Worm (Caenorhabditis elegans) whole organism, young adult: ENCODE data around the gene F02E11.7.
A peak's percentile ranks its signal among the peaks of the same experiment; 100 is the strongest.

ENCODE experiments used
- B0336.3 ChIP-seq: fragments of 200-800 bp; sonication (Bioruptor generic); IDR thresholded peaks from 2 replicates; pipeline ENCODE4 v1.3.6; 2022; ENCODE audit warnings: missing genetic modification characterization, missing compliant biosample characterization
- C17E4.6 ChIP-seq: fragments of 200-800 bp; sonication (Bioruptor generic); IDR thresholded peaks from 2 replicates; pipeline ENCODE4 v1.3.6; 2022; ENCODE audit warnings: missing genetic modification reagents, missing genetic modification characterization, missing compliant biosample characterization
- F23B12.7 ChIP-seq: sonication (generic microtip); optimal IDR thresholded peaks from 2 replicates; lab custom pipeline; 2017; ENCODE audit warnings: missing genetic modification characterization, mild to moderate bottlenecking, missing compliant biosample characterization, antibody characterized with exemption, moderate library complexity; ENCODE audit not compliant: insufficient read depth
- F33H1.4 ChIP-seq: fragments of 200-800 bp; sonication (Bioruptor generic); IDR thresholded peaks from 2 replicates; pipeline ENCODE4 v1.3.6; 2022; ENCODE audit warnings: missing genetic modification reagents, missing genetic modification characterization, missing compliant biosample characterization
- F37B4.10 ChIP-seq: fragments of 200-800 bp; sonication (Bioruptor generic); IDR thresholded peaks from 2 replicates; pipeline ENCODE4 v1.3.6; 2022; ENCODE audit warnings: missing genetic modification characterization, missing compliant biosample characterization
- K12H6.12 ChIP-seq: fragments of 200-800 bp; sonication (Bioruptor generic); optimal IDR thresholded peaks from 2 replicates; lab custom pipeline; 2018; ENCODE audit warnings: mild to moderate bottlenecking, missing genetic modification characterization, missing compliant biosample characterization
- Y67H2A.10 ChIP-seq: fragments of 200-800 bp; sonication (Bioruptor generic); conservative IDR thresholded peaks from 2 replicates; pipeline ENCODE4 v1.3.6; 2022; ENCODE audit warnings: missing genetic modification reagents, missing genetic modification characterization, missing compliant biosample characterization
- Y95B8A.8 ChIP-seq: fragments of 200-800 bp; sonication (Bioruptor generic); IDR thresholded peaks from 2 replicates; pipeline ENCODE4 v1.3.6; 2022; ENCODE audit warnings: missing genetic modification reagents, missing genetic modification characterization, missing compliant biosample characterization
- ZK185.1 ChIP-seq: sonication (generic microtip); optimal IDR thresholded peaks from 2 replicates; lab custom pipeline; 2016; ENCODE audit warnings: mild to moderate bottlenecking, missing genetic modification characterization, missing compliant biosample characterization; ENCODE audit not compliant: poor library complexity, severe bottlenecking
- akir-1 ChIP-seq: fragments of 200-800 bp; sonication (Bioruptor generic); optimal IDR thresholded peaks from 2 replicates; lab custom pipeline; 2018; ENCODE audit warnings: mild to moderate bottlenecking, missing genetic modification characterization, moderate library complexity, missing compliant biosample characterization
- bed-2 ChIP-seq: fragments of 200-800 bp; sonication (Bioruptor generic); IDR thresholded peaks from 2 replicates; pipeline ENCODE4 v1.3.6; 2022; ENCODE audit warnings: missing genetic modification reagents, missing genetic modification characterization, missing compliant biosample characterization
- cebp-1 ChIP-seq, 2 experiments: fragments of 200-800 bp in 1 of 2; sonication (Bioruptor generic) in 1 of 2; sonication (generic microtip) in 1 of 2; IDR thresholded peaks in 1 of 2; optimal IDR thresholded peaks in 1 of 2; 2 replicates each; pipeline versions ENCODE4 v1.3.6 to Lab custom; 2017 to 2022; ENCODE audit warnings: missing compliant biosample characterization in 2 of 2, missing genetic modification characterization in 2 of 2, mild to moderate bottlenecking in 1 of 2, missing genetic modification reagents in 1 of 2, moderate library complexity in 1 of 2
- ceh-100 ChIP-seq: fragments of 200-800 bp; sonication (Bioruptor generic); IDR thresholded peaks from 2 replicates; pipeline ENCODE4 v1.3.6; 2022; ENCODE audit warnings: missing genetic modification reagents, missing genetic modification characterization, missing compliant biosample characterization
- ceh-40 ChIP-seq: fragments of 200-800 bp; sonication (Bioruptor generic); IDR thresholded peaks from 2 replicates; pipeline ENCODE4 v1.3.6; 2022; ENCODE audit warnings: missing genetic modification characterization, missing compliant biosample characterization
- ceh-79 ChIP-seq: sonication (generic microtip); optimal IDR thresholded peaks from 2 replicates; lab custom pipeline; 2017; ENCODE audit warnings: mild to moderate bottlenecking, missing genetic modification characterization, missing compliant biosample characterization
- efl-1 ChIP-seq: fragments of 150-350 bp; optimal IDR thresholded peaks from 2 replicates; lab custom pipeline; 2014; ENCODE audit warnings: missing biosample characterization, missing genetic modification reagents, missing genetic modification characterization
- egl-44 ChIP-seq: fragments of 200-800 bp; sonication (Bioruptor generic); IDR thresholded peaks from 2 replicates; pipeline ENCODE4 v1.3.6; 2022; ENCODE audit warnings: missing genetic modification reagents, missing genetic modification characterization, missing compliant biosample characterization
- egrh-3 ChIP-seq: fragments of 200-800 bp; sonication (Bioruptor generic); IDR thresholded peaks from 2 replicates; pipeline ENCODE4 v1.3.6; 2022; ENCODE audit warnings: missing genetic modification reagents, missing genetic modification characterization, missing compliant biosample characterization
- ekl-4 ChIP-seq: fragments of 200-800 bp; sonication (Bioruptor generic); IDR thresholded peaks from 2 replicates; pipeline ENCODE4 v1.3.6; 2022; ENCODE audit warnings: missing genetic modification reagents, missing genetic modification characterization, missing compliant biosample characterization
- him-1 ChIP-seq: sonication (generic microtip); optimal IDR thresholded peaks from 2 replicates; lab custom pipeline; 2016; ENCODE audit warnings: missing genotype, missing genetic modification reagents, missing genetic modification characterization, missing compliant biosample characterization
- hlh-26 ChIP-seq: fragments of 200-800 bp; sonication (Bioruptor generic); conservative IDR thresholded peaks from 2 replicates; pipeline ENCODE4 v1.3.6; 2022; ENCODE audit warnings: missing genetic modification reagents, missing genetic modification characterization, missing compliant biosample characterization
- hsf-1 ChIP-seq: fragments of 200-800 bp; sonication (Bioruptor generic); IDR thresholded peaks from 2 replicates; pipeline ENCODE4 v1.3.6; 2022; ENCODE audit warnings: missing genetic modification reagents, missing genetic modification characterization, missing compliant biosample characterization
- lag-1 ChIP-seq: fragments of 200-800 bp; sonication (Bioruptor generic); IDR thresholded peaks from 2 replicates; pipeline ENCODE4 v1.3.6; 2022; ENCODE audit warnings: missing genetic modification reagents, missing genetic modification characterization, missing compliant biosample characterization
- let-526 ChIP-seq: fragments of 200-800 bp; sonication (Bioruptor generic); IDR thresholded peaks from 2 replicates; pipeline ENCODE4 v1.3.6; 2022; ENCODE audit warnings: missing genetic modification reagents, missing genetic modification characterization, missing compliant biosample characterization
- lin-40 ChIP-seq: sonication (generic microtip); optimal IDR thresholded peaks from 2 replicates; lab custom pipeline; 2016; ENCODE audit warnings: missing genetic modification characterization, mild to moderate bottlenecking, missing compliant biosample characterization, missing genotype, missing genetic modification reagents
- lsl-1 ChIP-seq: fragments of 200-800 bp; sonication (Bioruptor generic); optimal IDR thresholded peaks from 2 replicates; lab custom pipeline; 2018; ENCODE audit warnings: mild to moderate bottlenecking, missing genetic modification characterization, moderate library complexity, missing compliant biosample characterization
- mel-28 ChIP-seq: sonication (generic microtip); optimal IDR thresholded peaks from 2 replicates; lab custom pipeline; 2016; ENCODE audit warnings: borderline replicate concordance, mild to moderate bottlenecking, missing genetic modification characterization, missing compliant biosample characterization
- mxl-1 ChIP-seq: sonication (generic microtip); optimal IDR thresholded peaks from 2 replicates; lab custom pipeline; 2016; ENCODE audit warnings: missing genetic modification characterization, missing compliant biosample characterization
- nfya-2 ChIP-seq: fragments of 200-800 bp; sonication (Bioruptor generic); IDR thresholded peaks from 2 replicates; pipeline ENCODE4 v1.3.6; 2022; ENCODE audit warnings: missing genetic modification reagents, missing genetic modification characterization, missing compliant biosample characterization
- nhr-80 ChIP-seq: sonication (generic microtip); optimal IDR thresholded peaks from 2 replicates; lab custom pipeline; 2016; ENCODE audit warnings: missing genetic modification characterization, missing compliant biosample characterization
- pbrm-1 ChIP-seq: fragments of 200-800 bp; sonication (Bioruptor generic); IDR thresholded peaks from 2 replicates; pipeline ENCODE4 v1.3.6; 2022; ENCODE audit warnings: missing genetic modification reagents, missing genetic modification characterization, missing compliant biosample characterization
- pha-4 ChIP-seq: fragments of 150-350 bp; sonication (generic microtip); optimal IDR thresholded peaks from 2 replicates; lab custom pipeline; 2014; ENCODE audit warnings: missing biosample characterization, missing genetic modification reagents, missing genetic modification characterization
- rcor-1 ChIP-seq: fragments of 200-800 bp; sonication (Bioruptor generic); IDR thresholded peaks from 2 replicates; pipeline ENCODE4 v1.3.6; 2022; ENCODE audit warnings: missing genetic modification reagents, missing genetic modification characterization, missing compliant biosample characterization
- rec-8 ChIP-seq, 2 experiments: sonication (generic microtip); optimal IDR thresholded peaks; 2 replicates each; lab custom pipeline; 2016; ENCODE audit warnings: mild to moderate bottlenecking in 2 of 2, missing genetic modification characterization in 2 of 2, missing genetic modification reagents in 2 of 2, missing genotype in 2 of 2, missing biosample characterization in 1 of 2, missing compliant biosample characterization in 1 of 2, moderate library complexity in 1 of 2
- rpc-1 ChIP-seq, 2 experiments: fragments of 150-350 bp in 1 of 2; sonication (generic microtip) in 1 of 2; optimal IDR thresholded peaks; 2 replicates each; lab custom pipeline; 2014 to 2018; ENCODE audit warnings: missing biosample characterization in 1 of 2, missing genetic modification characterization in 1 of 2, missing genetic modification reagents in 1 of 2, missing genotype in 1 of 2
- sea-2 ChIP-seq: fragments of 200-800 bp; sonication (Bioruptor generic); IDR thresholded peaks from 2 replicates; pipeline ENCODE4 v1.3.6; 2022; ENCODE audit warnings: missing genetic modification characterization, missing compliant biosample characterization
- snpc-3.4 ChIP-seq: sonication (generic microtip); optimal IDR thresholded peaks from 2 replicates; lab custom pipeline; 2017; ENCODE audit warnings: missing genetic modification characterization, mild to moderate bottlenecking, missing compliant biosample characterization, antibody characterized with exemption, moderate library complexity, missing genotype, missing genetic modification reagents
- snpc-4 ChIP-seq, 5 experiments: fragments of 150-350 bp in 1 of 5; sonication (generic microtip) in 4 of 5; optimal IDR thresholded peaks; 2 replicates each; lab custom pipeline; 2014 to 2018; ENCODE audit warnings: missing genetic modification characterization in 5 of 5, missing biosample characterization in 3 of 5, antibody characterized with exemption in 2 of 5, mild to moderate bottlenecking in 2 of 5, missing compliant biosample characterization in 2 of 5, missing genotype in 2 of 5, moderate library complexity in 2 of 5, missing genetic modification reagents in 1 of 5
- somi-1 ChIP-seq: fragments of 200-800 bp; sonication (Bioruptor generic); optimal IDR thresholded peaks from 2 replicates; lab custom pipeline; 2018; ENCODE audit warnings: mild to moderate bottlenecking, missing genetic modification characterization, missing compliant biosample characterization
- sptf-2 ChIP-seq: fragments of 200-800 bp; sonication (Bioruptor generic); optimal IDR thresholded peaks from 2 replicates; lab custom pipeline; 2018; ENCODE audit warnings: mild to moderate bottlenecking, missing genetic modification characterization, missing compliant biosample characterization
- tbx-9 ChIP-seq: sonication (generic microtip); optimal IDR thresholded peaks from 2 replicates; lab custom pipeline; 2016; ENCODE audit warnings: borderline replicate concordance, missing genetic modification characterization, inconsistent platforms, missing compliant biosample characterization
- unc-130 ChIP-seq: sonication (generic microtip); optimal IDR thresholded peaks from 2 replicates; lab custom pipeline; 2016; ENCODE audit warnings: missing genetic modification reagents, missing genetic modification characterization, missing compliant biosample characterization
- xnd-1 ChIP-seq: sonication (generic microtip); optimal IDR thresholded peaks from 2 replicates; lab custom pipeline; 2016; ENCODE audit warnings: missing genotype, missing genetic modification reagents, missing genetic modification characterization, missing compliant biosample characterization
- zfh-2 ChIP-seq: fragments of 200-800 bp; sonication (Bioruptor generic); conservative IDR thresholded peaks from 2 replicates; pipeline ENCODE4 v1.3.6; 2022; ENCODE audit warnings: missing genetic modification reagents, missing genetic modification characterization, missing compliant biosample characterization
- ztf-22 ChIP-seq: fragments of 200-800 bp; sonication (Bioruptor generic); optimal IDR thresholded peaks from 2 replicates; lab custom pipeline; 2018; ENCODE audit warnings: mild to moderate bottlenecking, missing genetic modification characterization, moderate library complexity, missing compliant biosample characterization

Gene F02E11.7

ce11 chrII:3303582-3303981 lies 36.1 kb downstream of the F02E11.7 start (continued):
- TF ChIP-seq unc-130 (GFP tag; lab: Kevin White, UChicago) (no peak), Y95B8A.8 (GFP tag; lab: Robert Waterston, UW) (no peak), ztf-22 (GFP tag; lab: Kevin White, UChicago) (no peak), ceh-100 (GFP tag; lab: Robert Waterston, UW) (no peak), ekl-4 (no peak), B0336.3 (GFP tag; lab: Robert Waterston, UW) (no peak), somi-1 (GFP tag; lab: Kevin White, UChicago) (no peak), egrh-3 (GFP tag; lab: Robert Waterston, UW) (no peak), let-526 (no peak), him-1 (tag; lab: Kevin White, UChicago) (no peak), F37B4.10 (GFP tag; lab: Robert Waterston, UW) (no peak), bed-2 (GFP tag; lab: Robert Waterston, UW) (no peak), cebp-1 (GFP tag; IDR thresholded peaks at IDR 0.05; lab: Robert Waterston, UW) (no peak), cebp-1 (tag; optimal IDR thresholded peaks at IDR 0.05; lab: Kevin White, UChicago) (peak; percentile 42), nhr-80 (tag; lab: Kevin White, UChicago) (peak; percentile 47), ceh-79 (tag; lab: Kevin White, UChicago) (no peak), pbrm-1 (GFP tag; lab: Robert Waterston, UW) (0 out of 2 replicates have a peak, but pooled peaks have one; percentile 35), Y67H2A.10 (GFP tag; lab: Robert Waterston, UW) (no peak), hlh-26 (GFP tag; lab: Robert Waterston, UW) (no peak), akir-1 (GFP tag; lab: Kevin White, UChicago) (no peak), C17E4.6 (no peak), snpc-3.4 (tag; lab: Kevin White, UChicago) (no peak), F23B12.7 (tag; lab: Kevin White, UChicago) (peak; percentile 53), sea-2 (GFP tag; lab: Robert Waterston, UW) (no peak), ZK185.1 (tag; lab: Kevin White, UChicago) (no peak), lsl-1 (GFP tag; lab: Kevin White, UChicago) (no peak), pha-4 (tag; lab: Kevin White, UChicago) (no peak), xnd-1 (no peak), hsf-1 (GFP tag; lab: Robert Waterston, UW) (no peak), ceh-40 (GFP tag; lab: Robert Waterston, UW) (no peak), tbx-9 (tag; lab: Kevin White, UChicago) (no peak), efl-1 (no peak), K12H6.12 (tag; lab: Kevin White, UChicago) (no peak), egl-44 (GFP tag; lab: Robert Waterston, UW) (no peak)
- TF ChIP-seq, all 124 proteins: peak for 6

ce11 chrII:3310957-3311657 lies 43.6 kb downstream of the F02E11.7 start:
- peak; percentile 4 for TF ChIP-seq him-1 (tag; lab: Kevin White, UChicago)
- no peak for TF ChIP-seq tbx-9 (tag; lab: Kevin White, UChicago)
- peak; percentile 31 for TF ChIP-seq rpc-1 (optimal IDR thresholded peaks at IDR 0.05; lab: Kevin White, UChicago)
- peak; percentile 73 for TF ChIP-seq rpc-1 (tag; optimal IDR thresholded peaks at IDR 0.05; lab: Kevin White, UChicago)
- no peak; the same call in 1 of the 2 replicates for TF ChIP-seq rcor-1 (GFP tag; lab: Robert Waterston, UW)
- TF ChIP-seq lin-40 (tag; lab: Kevin White, UChicago): no peak
- no peak for TF ChIP-seq F33H1.4 (GFP tag; lab: Robert Waterston, UW)
- no peak for TF ChIP-seq nfya-2 (GFP tag; lab: Robert Waterston, UW)
- no peak for TF ChIP-seq lag-1
- no peak for TF ChIP-seq mxl-1
- TF ChIP-seq nhr-80 (tag; lab: Kevin White, UChicago): peak; percentile 41
- TF ChIP-seq mel-28 (tag; lab: Kevin White, UChicago): no peak
- TF ChIP-seq snpc-4 (GFP tag; optimal IDR thresholded peaks at IDR 0.05; lab: Kevin White, UChicago): no peak
- no peak for TF ChIP-seq snpc-4 (tag; optimal IDR thresholded peaks at IDR 0.05; lab: Kevin White, UChicago)
- no peak for TF ChIP-seq rec-8 (tag; optimal IDR thresholded peaks at IDR 0.05; lab: Kevin White, UChicago)
- TF ChIP-seq zfh-2: no peak
- no peak for TF ChIP-seq snpc-3.4 (tag; lab: Kevin White, UChicago)
- TF ChIP-seq sptf-2 (GFP tag; lab: Kevin White, UChicago): no peak
- no peak for TF ChIP-seq egl-44 (GFP tag; lab: Robert Waterston, UW)
